Worm (Caenorhabditis elegans): ENCODE results near the gene F41B5.1.

Gene F41B5.1

ce11 chrV:2255191-2255590 lies at the start of gene F41B5.1:
TSS of gene F41B5.1 (plus strand) at chrV:2255533.
- peak; percentile 85 for TF ChIP-seq hmg-1.2 (GFP tag; IDR thresholded peaks at IDR 0.05)
- TF ChIP-seq mcd-1 (GFP tag; IDR thresholded peaks at IDR 0.05), result 0 out of 2 replicates have a peak, but pooled peaks have one; percentile 10

- TF ChIP-seq ceh-100 (GFP tag; IDR thresholded peaks at IDR 0.05) (no peak), bed-1 (GFP tag; IDR thresholded peaks at IDR 0.05) (no peak), sdz-38 (tag; optimal IDR thresholded peaks at IDR 0.05) (no peak), F23B12.7 (tag; optimal IDR thresholded peaks at IDR 0.05; ENCODE audit: insufficient read depth) (no peak), ceh-40 (GFP tag; IDR thresholded peaks at IDR 0.05) (no peak), zim-3 (tag; optimal IDR thresholded peaks at IDR 0.05) (no peak), nhr-120 (GFP tag; IDR thresholded peaks at IDR 0.05) (no peak), snpc-1.3 (tag; optimal IDR thresholded peaks at IDR 0.05; ENCODE audit: insufficient read depth) (no peak), akir-1 (GFP tag; optimal IDR thresholded peaks at IDR 0.05) (no peak), nfyb-1 (GFP tag; IDR thresholded peaks at IDR 0.05) (no peak), rpc-1 (optimal IDR thresholded peaks at IDR 0.05) (no peak), rpc-1 (tag; optimal IDR thresholded peaks at IDR 0.05) (no peak), repo-1 (tag; optimal IDR thresholded peaks at IDR 0.05) (no peak), madf-10 (tag; optimal IDR thresholded peaks at IDR 0.05) (no peak), dpff-1 (tag; optimal IDR thresholded peaks at IDR 0.05) (no peak), cebp-2 (GFP tag; IDR thresholded peaks at IDR 0.05) (no peak), mel-28 (tag; optimal IDR thresholded peaks at IDR 0.05; ENCODE audit: borderline replicate concordance) (no peak)
Observed at ce11 chrV:2206181-2206580, 49.2 kb upstream of the F41B5.1 start, which contains the start of gene srt-40. TSS of gene srt-40 (minus strand) at chrV:2206281.

ce11 chrV:2206801-2207200 lies 48.5 kb upstream of the F41B5.1 start, which contains the start of gene svh-11:
TSS of gene svh-11 (plus strand) at chrV:2207101.
- TF ChIP-seq egl-18 (GFP tag; IDR thresholded peaks at IDR 0.05) (no peak), nfya-1 (tag; optimal IDR thresholded peaks at IDR 0.05; ENCODE audit: borderline replicate concordance, insufficient read depth) (no peak), lsl-1 (GFP tag; optimal IDR thresholded peaks at IDR 0.05) (no peak), mcd-1 (GFP tag; IDR thresholded peaks at IDR 0.05) (no peak), snpc-4 (GFP tag; optimal IDR thresholded peaks at IDR 0.05) (no peak), snpc-4 (tag; optimal IDR thresholded peaks at IDR 0.05) (no peak), B0336.3 (GFP tag; IDR thresholded peaks at IDR 0.05) (no peak), cebp-2 (GFP tag; IDR thresholded peaks at IDR 0.05) (no peak), F23B12.7 (tag; optimal IDR thresholded peaks at IDR 0.05; ENCODE audit: insufficient read depth) (no peak), snpc-3.4 (tag; optimal IDR thresholded peaks at IDR 0.05) (no peak), rec-8 (tag; optimal IDR thresholded peaks at IDR 0.05) (no peak), rcor-1 (GFP tag; IDR thresholded peaks at IDR 0.05) (no peak), snpc-1.3 (tag; optimal IDR thresholded peaks at IDR 0.05; ENCODE audit: insufficient read depth) (no peak), repo-1 (tag; optimal IDR thresholded peaks at IDR 0.05) (no peak), tbp1 (GFP tag; optimal IDR thresholded peaks at IDR 0.05) (no peak), attf-5 (GFP tag; optimal IDR thresholded peaks at IDR 0.05) (no peak), tlf-1 (GFP tag; optimal IDR thresholded peaks at IDR 0.05) (no peak)

- TF ChIP-seq ekl-4 (GFP tag; IDR thresholded peaks at IDR 0.05) (no peak), dox-1 (GFP tag; IDR thresholded peaks at IDR 0.05) (no peak), lsy-27 (tag; optimal IDR thresholded peaks at IDR 0.05; ENCODE audit: borderline replicate concordance, insufficient read depth) (no peak), F23B12.7 (tag; optimal IDR thresholded peaks at IDR 0.05; ENCODE audit: insufficient read depth) (no peak), attf-3 (GFP tag; conservative IDR thresholded peaks at IDR 0.05) (no peak), nfyb-1 (GFP tag; IDR thresholded peaks at IDR 0.05) (0 out of 2 replicates have a peak, but pooled peaks have one; percentile 34), T26A5.8 (tag; optimal IDR thresholded peaks at IDR 0.05) (no peak)
Observed at ce11 chrV:2207527-2207926, 47.8 kb upstream of the F41B5.1 start.
